Worm (Caenorhabditis elegans): ENCODE data around the gene scl-9.
A peak's percentile ranks its signal among the peaks of the same experiment; 100 is the strongest.

The scl-9 gene

DNA sequence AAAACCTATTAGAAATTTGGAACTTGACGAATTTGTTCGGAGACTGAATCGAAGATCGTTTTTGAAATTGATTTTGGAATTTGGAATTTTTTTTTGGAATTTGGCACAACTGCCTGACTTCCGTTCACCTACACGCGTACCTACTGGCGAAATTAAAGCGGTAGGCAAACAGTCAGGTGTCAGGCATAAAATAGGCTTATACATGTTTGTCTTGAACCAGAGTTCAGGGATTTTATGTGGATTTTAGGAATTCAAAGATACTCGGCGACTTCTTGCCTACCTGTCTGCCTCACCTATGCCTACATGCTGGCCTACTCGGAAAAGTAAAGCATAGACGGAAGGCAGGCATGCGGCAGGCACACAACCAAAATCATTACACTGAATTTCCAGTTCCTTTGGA, 31.4 kb downstream of the scl-9 start:
- TF ChIP-seq dox-1 (GFP tag; IDR thresholded peaks at IDR 0.05) = no peak
- no peak for TF ChIP-seq F49E8.2 (tag; optimal IDR thresholded peaks at IDR 0.05; ENCODE audit: insufficient read depth)
- no peak for TF ChIP-seq ZK185.1 (tag; optimal IDR thresholded peaks at IDR 0.05; ENCODE audit: poor library complexity, severe bottlenecking)
- no peak for TF ChIP-seq nfya-2 (GFP tag; IDR thresholded peaks at IDR 0.05)
- no peak for TF ChIP-seq mcd-1 (GFP tag; IDR thresholded peaks at IDR 0.05)
- no peak for TF ChIP-seq mes-4 (tag; optimal IDR thresholded peaks at IDR 0.05)
- no peak for TF ChIP-seq repo-1 (tag; optimal IDR thresholded peaks at IDR 0.05)
- TF ChIP-seq rec-8 (tag; optimal IDR thresholded peaks at IDR 0.05) = no peak
- TF ChIP-seq K12H6.12 (tag; optimal IDR thresholded peaks at IDR 0.05) = no peak
- TF ChIP-seq hsf-1 (GFP tag; IDR thresholded peaks at IDR 0.05) = no peak
- TF ChIP-seq ceh-79 (tag; optimal IDR thresholded peaks at IDR 0.05) = no peak
- no peak for TF ChIP-seq B0336.3 (GFP tag; IDR thresholded peaks at IDR 0.05)
- no peak for TF ChIP-seq Y95B8A.8 (GFP tag; IDR thresholded peaks at IDR 0.05)
- no peak for TF ChIP-seq madf-6 (GFP tag; IDR thresholded peaks at IDR 0.05)
- no peak for TF ChIP-seq egrh-3 (GFP tag; IDR thresholded peaks at IDR 0.05)
- TF ChIP-seq madf-10 (tag; optimal IDR thresholded peaks at IDR 0.05) = no peak

DNA sequence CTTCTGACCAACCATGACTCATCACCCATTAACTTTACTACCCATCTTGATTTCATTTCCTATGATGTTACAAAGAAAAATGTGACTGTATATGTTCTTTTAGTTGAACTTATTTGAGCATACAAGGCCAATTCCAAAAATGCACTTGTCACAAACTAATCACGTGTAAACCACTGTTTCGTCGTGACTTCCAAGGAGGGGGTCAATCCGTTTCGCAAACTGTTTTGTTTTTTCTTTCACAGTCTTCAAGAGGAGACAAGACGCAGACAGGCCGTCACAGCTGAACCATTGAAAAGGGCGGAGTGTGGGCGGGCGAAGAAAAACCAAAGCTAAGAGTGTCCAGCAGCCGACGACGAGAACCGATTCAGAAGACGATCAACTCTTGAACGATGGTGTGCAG, 32.2 kb downstream of the scl-9 start, which contains the start of gene C39E9.8:
Gene C39E9.8, plus strand, starts transcription at position 328 of the 400 bp plus-strand sequence.
- TF ChIP-seq dox-1 (GFP tag; IDR thresholded peaks at IDR 0.05) = no peak
- TF ChIP-seq madf-8 (GFP tag; conservative IDR thresholded peaks at IDR 0.05) = no peak
- no peak for TF ChIP-seq cebp-1 (GFP tag; IDR thresholded peaks at IDR 0.05)
- TF ChIP-seq cebp-1 (tag; optimal IDR thresholded peaks at IDR 0.05) = peak; percentile 24
- peak; percentile 38 for TF ChIP-seq ztf-26 (tag; optimal IDR thresholded peaks at IDR 0.05)
- no peak for TF ChIP-seq lsy-27 (tag; optimal IDR thresholded peaks at IDR 0.05; ENCODE audit: borderline replicate concordance, insufficient read depth)
- TF ChIP-seq cebp-2 (GFP tag; IDR thresholded peaks at IDR 0.05) = 0 out of 2 replicates have a peak, but pooled peaks have one; percentile 38
- no peak for TF ChIP-seq bed-2 (GFP tag; IDR thresholded peaks at IDR 0.05)
- no peak for TF ChIP-seq rpc-1 (optimal IDR thresholded peaks at IDR 0.05)
- no peak for TF ChIP-seq rpc-1 (tag; optimal IDR thresholded peaks at IDR 0.05)
- TF ChIP-seq die-1 (tag; optimal IDR thresholded peaks at IDR 0.05) = no peak
- no peak for TF ChIP-seq B0261.1 (tag; optimal IDR thresholded peaks at IDR 0.05)
- TF ChIP-seq ceh-27 (GFP tag; optimal IDR thresholded peaks at IDR 0.05) = peak; percentile 36
- no peak for TF ChIP-seq sea-2 (GFP tag; IDR thresholded peaks at IDR 0.05)
- TF ChIP-seq ztf-18 (tag; optimal IDR thresholded peaks at IDR 0.05) = no peak
- no peak for TF ChIP-seq pha-4 (tag; optimal IDR thresholded peaks at IDR 0.05)

DNA sequence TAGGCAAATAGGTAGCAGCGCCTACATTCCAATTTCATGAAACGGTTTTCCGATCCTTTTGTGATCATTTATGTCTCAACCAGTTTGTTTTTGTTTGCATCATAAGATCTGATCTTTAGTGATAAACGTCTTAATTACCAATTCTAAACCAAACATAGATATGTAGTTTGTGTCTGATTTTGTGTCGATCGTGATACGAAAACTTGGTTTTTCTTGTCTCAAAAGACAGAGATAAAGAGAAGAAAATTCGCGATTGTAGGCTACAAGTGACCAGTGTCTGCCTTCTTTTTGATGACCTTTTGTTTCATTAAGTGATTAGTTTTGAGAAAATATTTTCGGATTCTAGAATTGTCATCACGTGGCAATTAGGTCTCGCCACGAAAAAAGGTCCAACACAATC, 33.2 kb downstream of the scl-9 start:
- no peak for TF ChIP-seq ceh-27 (GFP tag; optimal IDR thresholded peaks at IDR 0.05)
- no peak for TF ChIP-seq F49E8.2 (tag; optimal IDR thresholded peaks at IDR 0.05; ENCODE audit: insufficient read depth)
- TF ChIP-seq F37B4.10 (GFP tag; IDR thresholded peaks at IDR 0.05) = no peak
- TF ChIP-seq him-1 (tag; optimal IDR thresholded peaks at IDR 0.05) = no peak
- no peak for TF ChIP-seq chd-7 (tag; optimal IDR thresholded peaks at IDR 0.05)
- TF ChIP-seq gei-17 (GFP tag; optimal IDR thresholded peaks at IDR 0.05) = no peak
- no peak for TF ChIP-seq lin-26 (GFP tag; IDR thresholded peaks at IDR 0.05)
- TF ChIP-seq F57A8.1 (GFP tag; optimal IDR thresholded peaks at IDR 0.05) = no peak
- TF ChIP-seq ZK185.1 (tag; optimal IDR thresholded peaks at IDR 0.05; ENCODE audit: poor library complexity, severe bottlenecking) = no peak
- TF ChIP-seq nfyb-1 (GFP tag; IDR thresholded peaks at IDR 0.05) = no peak
- no peak for TF ChIP-seq lag-1 (GFP tag; IDR thresholded peaks at IDR 0.05)
- TF ChIP-seq sea-2 (GFP tag; IDR thresholded peaks at IDR 0.05) = no peak
- no peak for TF ChIP-seq mcd-1 (GFP tag; IDR thresholded peaks at IDR 0.05)
- TF ChIP-seq nhr-27 (tag; optimal IDR thresholded peaks at IDR 0.05) = no peak
- TF ChIP-seq F55B11.4 (tag; optimal IDR thresholded peaks at IDR 0.05; ENCODE audit: borderline replicate concordance, insufficient read depth) = no peak
- no peak for TF ChIP-seq zfh-2 (GFP tag; conservative IDR thresholded peaks at IDR 0.05)

Data from whole organism, young adult.